Fruit fly (Drosophila melanogaster): Measurements from ENCODE around the gene GlyRS.

Gene GlyRS

dm6 chr3L:15093929-15094588 is 883 bp upstream of the GlyRS start (continued):
- peak; percentile 18 for TF ChIP-seq fru (GFP tag; optimal IDR thresholded peaks at IDR 0.05)
- peak; percentile 28 for TF ChIP-seq sage (GFP tag; optimal IDR thresholded peaks at IDR 0.05)
- TF ChIP-seq h (GFP tag; optimal IDR thresholded peaks at IDR 0.05) = peak; percentile 50
- no peak for TF ChIP-seq Hnf4 (GFP tag; optimal IDR thresholded peaks at IDR 0.05)
- no peak for TF ChIP-seq Abd-B (GFP tag; optimal IDR thresholded peaks at IDR 0.05)
- no peak for TF ChIP-seq dl (GFP tag; optimal IDR thresholded peaks at IDR 0.05; ENCODE audit: insufficient read depth in 1 of 2, partially characterized antibody in 2 of 2)
- no peak for TF ChIP-seq GATAd (GFP tag; optimal IDR thresholded peaks at IDR 0.05)
- TF ChIP-seq Myc (optimal IDR thresholded peaks at IDR 0.05) = no peak
- TF ChIP-seq foxo (GFP tag; optimal IDR thresholded peaks at IDR 0.05) = no peak
- peak; percentile 5 for TF ChIP-seq Jra (GFP tag; optimal IDR thresholded peaks at IDR 0.05)

dm6 chr3L:15097878-15098520 is 3.1 kb downstream of the GlyRS start, which contains the start of gene Ctps:
Gene Ctps (plus strand): TSS chr3L:15097914.
- no peak for TF ChIP-seq dmrt93B (GFP tag; optimal IDR thresholded peaks at IDR 0.05)
- TF ChIP-seq tai (GFP tag; optimal IDR thresholded peaks at IDR 0.05) = no peak
- TF ChIP-seq Hr83 (GFP tag; optimal IDR thresholded peaks at IDR 0.05; ENCODE audit: poor library complexity, severe bottlenecking) = peak; percentile 51
- peak; percentile 35 for TF ChIP-seq Jra (GFP tag; optimal IDR thresholded peaks at IDR 0.05)
- TF ChIP-seq usp (GFP tag; optimal IDR thresholded peaks at IDR 0.05) = no peak
- TF ChIP-seq sage (GFP tag; optimal IDR thresholded peaks at IDR 0.05) = no peak
- peak; percentile 2 for TF ChIP-seq HLH106 (tag; optimal IDR thresholded peaks at IDR 0.05)
- peak in 1 of 2 experiments; percentile 38 for TF ChIP-seq foxo (GFP tag; optimal IDR thresholded peaks at IDR 0.05)
- TF ChIP-seq N (GFP tag; optimal IDR thresholded peaks at IDR 0.05) = no peak
- TF ChIP-seq br (GFP tag; optimal IDR thresholded peaks at IDR 0.05) = no peak
- TF ChIP-seq ey (GFP tag; optimal IDR thresholded peaks at IDR 0.05) = no peak
- TF ChIP-seq h (GFP tag; optimal IDR thresholded peaks at IDR 0.05) = peak; percentile 38
- TF ChIP-seq Hnf4 (GFP tag; optimal IDR thresholded peaks at IDR 0.05) = peak; percentile 54
- peak; percentile 27 for TF ChIP-seq rgr (GFP tag; optimal IDR thresholded peaks at IDR 0.05)
- no peak for TF ChIP-seq Rel (GFP tag; optimal IDR thresholded peaks at IDR 0.05)
- peak; percentile 61 for TF ChIP-seq Rel (tag; optimal IDR thresholded peaks at IDR 0.05)
- TF ChIP-seq sv (GFP tag; optimal IDR thresholded peaks at IDR 0.05) = no peak
- peak; percentile 16 for TF ChIP-seq brk (GFP tag; optimal IDR thresholded peaks at IDR 0.05)

- TF ChIP-seq rgr (GFP tag; optimal IDR thresholded peaks at IDR 0.05) (peak; percentile 54), h (GFP tag; optimal IDR thresholded peaks at IDR 0.05) (peak; percentile 64), dmrt93B (GFP tag; optimal IDR thresholded peaks at IDR 0.05) (peak; percentile 48), CG9705 (GFP tag; optimal IDR thresholded peaks at IDR 0.05) (peak; percentile 34), OdsH (GFP tag; optimal IDR thresholded peaks at IDR 0.05) (peak; percentile 55), Sp1 (GFP tag; optimal IDR thresholded peaks at IDR 0.05) (peak; percentile 65), Hnf4 (GFP tag; optimal IDR thresholded peaks at IDR 0.05) (peak; percentile 54), fru (GFP tag; optimal IDR thresholded peaks at IDR 0.05) (peak; percentile 60), br (GFP tag; optimal IDR thresholded peaks at IDR 0.05) (peak; percentile 14), psq (GFP tag; optimal IDR thresholded peaks at IDR 0.05) (peak; percentile 66), foxo (GFP tag; optimal IDR thresholded peaks at IDR 0.05) (peak in 1 of 2 experiments; percentile 78), HLH106 (tag; optimal IDR thresholded peaks at IDR 0.05) (peak; percentile 84), Dif (GFP tag; optimal IDR thresholded peaks at IDR 0.05; ENCODE audit: partially characterized antibody) (peak; percentile 35), dsf (GFP tag; optimal IDR thresholded peaks at IDR 0.05; ENCODE audit: borderline replicate concordance) (no peak), lola (GFP tag; optimal IDR thresholded peaks at IDR 0.05) (no peak), brk (GFP tag; optimal IDR thresholded peaks at IDR 0.05) (peak; percentile 59), GATAd (GFP tag; optimal IDR thresholded peaks at IDR 0.05) (no peak), Myc (optimal IDR thresholded peaks at IDR 0.05) (no peak)
Measured at dm6 chr3L:15098659-15099512, 3.9 kb downstream of the GlyRS start.

dm6 chr3L:15099541-15099940 is 4.6 kb downstream of the GlyRS start:
- no peak for TF ChIP-seq dsf (GFP tag; optimal IDR thresholded peaks at IDR 0.05; ENCODE audit: borderline replicate concordance)
- no peak for TF ChIP-seq Rel (GFP tag; optimal IDR thresholded peaks at IDR 0.05)
- TF ChIP-seq Rel (tag; optimal IDR thresholded peaks at IDR 0.05) = peak; percentile 97
- no peak for TF ChIP-seq tai (GFP tag; optimal IDR thresholded peaks at IDR 0.05)

Data from whole organism, wandering third instar larva.